Fruit fly (Drosophila melanogaster) whole organism, adult: ENCODE measurements around the gene arx.

Experiments used
- CG12768 ChIP-seq: fragments of 200-800 bp; sonication (Bioruptor generic); optimal IDR thresholded peaks from 2 replicates; lab custom pipeline; 2017; ENCODE audit warnings: missing biosample characterization, missing genetic modification characterization, mild to moderate bottlenecking, moderate library complexity, missing genetic modification reagents
- CG7045 ChIP-seq: fragments of 200-800 bp; sonication (Bioruptor generic); optimal IDR thresholded peaks from 2 replicates; lab custom pipeline; 2017; ENCODE audit warnings: missing biosample characterization, mild to moderate bottlenecking, missing genetic modification characterization
- pad ChIP-seq: fragments of 200-800 bp; sonication (Bioruptor generic); optimal IDR thresholded peaks from 3 replicates; lab custom pipeline; 2017; ENCODE audit warnings: missing biosample characterization, missing genetic modification characterization, mild to moderate bottlenecking, moderate library complexity, missing genetic modification reagents

DNA sequence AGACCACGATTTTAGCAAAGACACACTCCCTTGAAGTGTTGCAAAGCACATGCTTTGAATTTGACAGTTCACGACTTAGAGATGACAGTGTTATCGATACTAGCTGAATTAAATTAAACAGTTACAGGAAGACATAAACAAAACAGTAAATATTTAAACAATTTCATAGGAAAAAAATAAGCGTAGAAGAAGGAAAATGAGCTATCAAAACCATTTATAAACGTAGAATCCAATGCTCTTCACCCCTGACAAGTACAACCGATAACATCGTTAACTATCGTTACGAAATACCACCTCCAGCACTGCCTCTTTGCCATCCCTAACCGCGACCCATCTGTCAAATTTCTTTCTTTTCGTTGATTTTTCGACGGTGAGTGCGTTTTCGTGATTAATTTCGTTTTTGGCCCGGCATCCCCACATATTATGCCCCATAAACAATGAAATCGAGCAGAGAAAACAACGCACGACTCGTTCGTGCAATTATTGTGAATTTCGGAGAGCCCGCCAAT, 2.5 kb downstream of the arx start, which contains the start of gene RpL26:
- peak; percentile 59 for TF ChIP-seq CG12768 (GFP tag; lab: Kevin White, UChicago)
- TF ChIP-seq pad (GFP tag; lab: Kevin White, UChicago) = peak; percentile 63
- peak; percentile 65 for TF ChIP-seq CG7045
